Fruit fly (Drosophila melanogaster): ENCODE data around the gene CG32750.
A peak's percentile ranks its signal among the peaks of the same experiment; 100 is the strongest.

Gene CG32750

dm6 chrX:6224225-6225190 lies 28.3 kb upstream of the CG32750 start, which contains the start of gene sqh (continued):
- TF ChIP-seq CG3838 (GFP tag; optimal IDR thresholded peaks at IDR 0.05) (no peak), NC2β (GFP tag; optimal IDR thresholded peaks at IDR 0.05) (no peak), ERR (GFP tag; optimal IDR thresholded peaks at IDR 0.05) (no peak), slbo (GFP tag; IDR thresholded peaks at IDR 0.05) (peak; percentile 90), CG15696 (tag; optimal IDR thresholded peaks at IDR 0.05) (peak; percentile 76), gt (GFP tag; IDR thresholded peaks at IDR 0.05) (peak; percentile 66; the same call in 1 of the 2 replicates), ase (GFP tag; IDR thresholded peaks at IDR 0.05) (peak; percentile 80), CG15269 (tag; optimal IDR thresholded peaks at IDR 0.05) (peak; percentile 93), Nf-YB (GFP tag; optimal IDR thresholded peaks at IDR 0.05) (peak; percentile 69), Bteb2 (GFP tag; optimal IDR thresholded peaks at IDR 0.05) (peak; percentile 58), CG10209 (GFP tag; optimal IDR thresholded peaks at IDR 0.05) (peak; percentile 86), Oaz (GFP tag; IDR thresholded peaks at IDR 0.05) (peak; percentile 82), CG3065 (GFP tag; optimal IDR thresholded peaks at IDR 0.05) (peak; percentile 12), CG18764 (GFP tag; optimal IDR thresholded peaks at IDR 0.05) (peak; percentile 50), run (tag; optimal IDR thresholded peaks at IDR 0.05) (peak; percentile 47), CG11696 (GFP tag; IDR thresholded peaks at IDR 0.05) (peak; percentile 51; the same call in 1 of the 2 replicates), Dip2 (GFP tag; IDR thresholded peaks at IDR 0.05) (peak; percentile 48; the same call in 1 of the 2 replicates), CG13424 (tag; optimal IDR thresholded peaks at IDR 0.05) (peak; percentile 92), CG9437 (GFP tag; optimal IDR thresholded peaks at IDR 0.05) (peak; percentile 77), CG1529 (GFP tag; optimal IDR thresholded peaks at IDR 0.05) (peak; percentile 90), ab (GFP tag; optimal IDR thresholded peaks at IDR 0.05) (no peak), h (optimal IDR thresholded peaks at IDR 0.05) (no peak), Optix (GFP tag; IDR thresholded peaks at IDR 0.05) (peak; percentile 84), CG32772 (GFP tag; IDR thresholded peaks at IDR 0.05) (peak; percentile 87), Asciz (GFP tag; optimal IDR thresholded peaks at IDR 0.05) (peak; percentile 78), Eip74EF (GFP tag; optimal IDR thresholded peaks at IDR 0.05) (peak in 1 of 2 experiments; percentile 88), gcm (GFP tag; optimal IDR thresholded peaks at IDR 0.05) (peak; percentile 82), Trl (optimal IDR thresholded peaks at IDR 0.05) (peak; percentile 36 to 49), Trl (GFP tag; optimal IDR thresholded peaks at IDR 0.05) (peak; percentile 26)

DNA sequence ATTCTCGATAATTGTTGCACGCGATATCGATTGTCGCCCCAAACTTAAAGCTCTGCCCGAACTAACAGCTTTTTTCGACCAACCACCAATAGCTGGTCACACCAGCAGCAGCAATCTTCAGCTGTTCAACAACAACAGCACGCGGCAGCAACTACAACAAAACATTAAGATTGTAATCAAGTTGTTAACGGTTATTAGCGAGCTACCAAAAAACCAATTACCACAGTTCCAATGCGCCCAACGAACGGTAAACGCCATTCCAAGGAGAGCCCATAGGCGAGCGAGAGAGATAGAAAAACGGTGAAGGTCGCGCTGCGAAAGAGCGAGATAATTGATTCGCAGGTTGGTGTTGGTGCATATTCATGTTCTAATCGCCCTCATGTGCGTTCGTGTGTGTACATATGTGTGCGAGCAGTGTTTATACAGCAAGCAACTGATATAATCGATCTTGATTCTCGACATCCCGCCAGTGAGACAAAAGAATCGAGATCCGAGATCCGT lies 23.7 kb upstream of the CG32750 start, which contains the start of gene Efr:
TSS of gene Efr (plus strand) at position 113 of the 501 bp plus-strand sequence.
- TF ChIP-seq cwo (GFP tag; optimal IDR thresholded peaks at IDR 0.05) (peak; percentile 39), MBD-R2 (GFP tag; IDR thresholded peaks at IDR 0.05) (peak; percentile 50), YL-1 (GFP tag; optimal IDR thresholded peaks at IDR 0.05) (peak; percentile 5), oc (tag; optimal IDR thresholded peaks at IDR 0.05) (no peak), sens (GFP tag) (peak; percentile 48), pb (GFP tag; optimal IDR thresholded peaks at IDR 0.05) (peak; percentile 2), sd (tag; optimal IDR thresholded peaks at IDR 0.05) (peak; percentile 80), trem (tag; optimal IDR thresholded peaks at IDR 0.05) (no peak), MESR4 (GFP tag; optimal IDR thresholded peaks at IDR 0.05) (peak; percentile 56), Eip74EF (GFP tag; optimal IDR thresholded peaks at IDR 0.05) (no peak), Nf-YA (GFP tag; IDR thresholded peaks at IDR 0.05) (no peak), knrl (GFP tag; IDR thresholded peaks at IDR 0.05; ENCODE audit: partially characterized antibody) (no peak), CG4328 (GFP tag; optimal IDR thresholded peaks at IDR 0.05) (peak; percentile 47), CG32532 (GFP tag; IDR thresholded peaks at IDR 0.05) (no peak), CG7987 (GFP tag; optimal IDR thresholded peaks at IDR 0.05) (peak; percentile 8), CG8290 (GFP tag; optimal IDR thresholded peaks at IDR 0.05) (no peak), CG8290 (tag; optimal IDR thresholded peaks at IDR 0.05) (no peak), Max (GFP tag; optimal IDR thresholded peaks at IDR 0.05) (no peak), CG11247 (GFP tag; IDR thresholded peaks at IDR 0.05) (no peak), ftz-f1 (GFP tag; optimal IDR thresholded peaks at IDR 0.05) (peak; percentile 99), CG34376 (GFP tag; optimal IDR thresholded peaks at IDR 0.05) (peak; percentile 94), Deaf1 (tag; optimal IDR thresholded peaks at IDR 0.05) (peak; percentile 28)
